Worm (Caenorhabditis elegans) whole organism, late embryonic: ENCODE results near the gene zipt-3.

Source experiments
- C38D4.7 ChIP-seq: fragments of 200-800 bp; sonication (Bioruptor generic); optimal IDR thresholded peaks from 2 replicates; lab custom pipeline; 2018; ENCODE audit warnings: mild to moderate bottlenecking, missing genetic modification characterization, moderate library complexity, missing compliant biosample characterization
- K02D7.2 ChIP-seq: sonication (generic microtip); optimal IDR thresholded peaks from 2 replicates; lab custom pipeline; 2017; ENCODE audit warnings: mild to moderate bottlenecking, missing genetic modification characterization, missing compliant biosample characterization
- T23F11.4 ChIP-seq: fragments of 200-800 bp; sonication (Bioruptor generic); optimal IDR thresholded peaks from 2 replicates; lab custom pipeline; 2018; ENCODE audit warnings: mild to moderate bottlenecking, missing genetic modification characterization, missing compliant biosample characterization
- Y22D7AL.16 ChIP-seq: sonication (generic microtip); optimal IDR thresholded peaks from 2 replicates; lab custom pipeline; 2016; ENCODE audit warnings: missing genetic modification characterization, missing compliant biosample characterization
- ahr-1 ChIP-seq: sonication (generic microtip); optimal IDR thresholded peaks from 2 replicates; lab custom pipeline; 2016; ENCODE audit warnings: missing genetic modification characterization, missing compliant biosample characterization
- ceh-18 ChIP-seq: sonication (generic microtip); optimal IDR thresholded peaks from 2 replicates; lab custom pipeline; 2016; ENCODE audit warnings: missing genetic modification characterization, missing compliant biosample characterization
- ceh-2 ChIP-seq: sonication (generic microtip); optimal IDR thresholded peaks from 2 replicates; lab custom pipeline; 2016; ENCODE audit warnings: missing genotype, missing genetic modification characterization, missing compliant biosample characterization
- ceh-31 ChIP-seq: sonication (generic microtip); optimal IDR thresholded peaks from 2 replicates; lab custom pipeline; 2016; ENCODE audit warnings: missing genetic modification characterization, missing compliant biosample characterization
- ceh-34 ChIP-seq: sonication (generic microtip); optimal IDR thresholded peaks from 2 replicates; lab custom pipeline; 2016; ENCODE audit warnings: mild to moderate bottlenecking, missing genetic modification characterization, missing compliant biosample characterization
- ceh-45 ChIP-seq: fragments of 200-800 bp; sonication (Bioruptor generic); IDR thresholded peaks from 2 replicates; pipeline ENCODE4 v1.3.6; 2022; ENCODE audit warnings: missing genetic modification reagents, missing genetic modification characterization, missing compliant biosample characterization
- ceh-48 ChIP-seq: sonication (generic microtip); optimal IDR thresholded peaks from 2 replicates; lab custom pipeline; 2016; ENCODE audit warnings: missing genetic modification characterization, inconsistent platforms, missing compliant biosample characterization
- ceh-6 ChIP-seq: fragments of 200-800 bp; sonication (Bioruptor generic); optimal IDR thresholded peaks from 2 replicates; lab custom pipeline; 2018; ENCODE audit warnings: mild to moderate bottlenecking, missing genetic modification characterization, missing compliant biosample characterization
- ceh-9 ChIP-seq: sonication (generic microtip); optimal IDR thresholded peaks from 2 replicates; lab custom pipeline; 2016; ENCODE audit warnings: mild to moderate bottlenecking, missing genetic modification characterization, inconsistent platforms, missing compliant biosample characterization
- dmd-4 ChIP-seq: sonication (generic microtip); optimal IDR thresholded peaks from 2 replicates; lab custom pipeline; 2016; ENCODE audit warnings: borderline replicate concordance, missing genetic modification characterization, missing compliant biosample characterization
- dve-1 ChIP-seq: sonication (generic microtip); optimal IDR thresholded peaks from 2 replicates; lab custom pipeline; 2017; ENCODE audit warnings: antibody characterized with exemption, mild to moderate bottlenecking, missing genetic modification characterization, missing compliant biosample characterization
- ets-4 ChIP-seq: sonication (generic microtip); optimal IDR thresholded peaks from 2 replicates; lab custom pipeline; 2016; ENCODE audit warnings: missing genetic modification characterization, missing compliant biosample characterization
- eyg-1 ChIP-seq: sonication (generic microtip); optimal IDR thresholded peaks from 2 replicates; lab custom pipeline; 2016; ENCODE audit warnings: missing genotype, missing genetic modification characterization, missing compliant biosample characterization
- fax-1 ChIP-seq: sonication (generic microtip); optimal IDR thresholded peaks from 2 replicates; lab custom pipeline; 2016; ENCODE audit warnings: missing genotype, missing genetic modification characterization, missing compliant biosample characterization
- fkh-10 ChIP-seq: fragments of 150-350 bp; optimal IDR thresholded peaks from 2 replicates; lab custom pipeline; 2014; ENCODE audit warnings: missing biosample characterization, missing genetic modification reagents, missing genetic modification characterization
- gmeb-2 ChIP-seq: sonication (generic microtip); optimal IDR thresholded peaks from 2 replicates; lab custom pipeline; 2016; ENCODE audit warnings: missing genetic modification characterization, inconsistent platforms, missing compliant biosample characterization
- hlh-13 ChIP-seq: fragments of 200-800 bp; sonication (Bioruptor generic); optimal IDR thresholded peaks from 2 replicates; lab custom pipeline; 2018; ENCODE audit warnings: mild to moderate bottlenecking, missing genetic modification characterization, missing compliant biosample characterization
- lim-6 ChIP-seq: sonication (generic microtip); optimal IDR thresholded peaks from 2 replicates; lab custom pipeline; 2016; ENCODE audit warnings: missing genetic modification characterization, missing compliant biosample characterization
- madf-2 ChIP-seq: sonication (generic microtip); optimal IDR thresholded peaks from 2 replicates; lab custom pipeline; 2017; ENCODE audit warnings: missing genetic modification characterization, missing compliant biosample characterization
- mec-3 ChIP-seq: sonication (generic microtip); optimal IDR thresholded peaks from 2 replicates; lab custom pipeline; 2016; ENCODE audit warnings: borderline replicate concordance, missing genetic modification characterization, missing compliant biosample characterization
- nfya-1 ChIP-seq: sonication (generic microtip); optimal IDR thresholded peaks from 2 replicates; lab custom pipeline; 2017; ENCODE audit warnings: missing genetic modification characterization, mild to moderate bottlenecking, missing compliant biosample characterization, antibody characterized with exemption, moderate library complexity
- nhr-232 ChIP-seq: sonication (generic microtip); optimal IDR thresholded peaks from 2 replicates; lab custom pipeline; 2016; ENCODE audit warnings: missing genetic modification characterization, missing compliant biosample characterization
- odd-2 ChIP-seq: sonication (generic microtip); optimal IDR thresholded peaks from 2 replicates; lab custom pipeline; 2017; ENCODE audit warnings: antibody characterized with exemption, mild to moderate bottlenecking, missing genetic modification characterization, missing compliant biosample characterization
- pag-3 ChIP-seq: sonication (generic microtip); optimal IDR thresholded peaks from 2 replicates; lab custom pipeline; 2016; ENCODE audit warnings: missing compliant biosample characterization, missing genetic modification characterization, borderline replicate concordance
- pat-9 ChIP-seq: fragments of 200-800 bp; sonication (Bioruptor generic); optimal IDR thresholded peaks from 2 replicates; lab custom pipeline; 2018; ENCODE audit warnings: mild to moderate bottlenecking, missing genetic modification characterization, moderate library complexity, missing compliant biosample characterization
- pax-1 ChIP-seq: fragments of 150-350 bp; optimal IDR thresholded peaks from 2 replicates; lab custom pipeline; 2014; ENCODE audit warnings: missing biosample characterization, missing genetic modification characterization
- pha-2 ChIP-seq: sonication (generic microtip); optimal IDR thresholded peaks from 2 replicates; lab custom pipeline; 2017; ENCODE audit warnings: mild to moderate bottlenecking, missing genetic modification characterization, missing compliant biosample characterization
- pha-4 ChIP-seq: fragments of 150-350 bp; optimal IDR thresholded peaks from 2 replicates; lab custom pipeline; 2018; ENCODE audit warnings: missing biosample characterization, missing genetic modification reagents, missing genetic modification characterization
- pros-1 ChIP-seq: fragments of 150-350 bp; optimal IDR thresholded peaks from 2 replicates; lab custom pipeline; 2014; ENCODE audit warnings: missing biosample characterization, missing genetic modification reagents, missing genetic modification characterization
- sox-2 ChIP-seq: fragments of 200-800 bp; sonication (Bioruptor generic); IDR thresholded peaks from 2 replicates; pipeline ENCODE4 v1.3.6; 2022; ENCODE audit warnings: missing genetic modification reagents, missing genetic modification characterization, missing compliant biosample characterization
- syd-9 ChIP-seq: sonication (generic microtip); optimal IDR thresholded peaks from 2 replicates; lab custom pipeline; 2016; ENCODE audit warnings: mild to moderate bottlenecking, missing genetic modification characterization, moderate library complexity, missing compliant biosample characterization
- tbx-7 ChIP-seq: sonication (generic microtip); optimal IDR thresholded peaks from 2 replicates; lab custom pipeline; 2016; ENCODE audit warnings: missing genotype, missing genetic modification characterization, missing compliant biosample characterization
- unc-3 ChIP-seq, 2 experiments: fragments of 200-800 bp in 1 of 2; sonication (Bioruptor generic) in 1 of 2; sonication (generic microtip) in 1 of 2; conservative IDR thresholded peaks in 1 of 2; optimal IDR thresholded peaks in 1 of 2; 2 replicates each; pipeline versions ENCODE4 v1.3.6 to Lab custom; 2016 to 2022; ENCODE audit warnings: missing compliant biosample characterization in 2 of 2, missing genetic modification characterization in 2 of 2, missing genetic modification reagents in 1 of 2
- unc-42 ChIP-seq: sonication (generic microtip); optimal IDR thresholded peaks from 2 replicates; lab custom pipeline; 2016; ENCODE audit warnings: missing genotype, missing genetic modification characterization, missing compliant biosample characterization
- unc-86 ChIP-seq: sonication (generic microtip); optimal IDR thresholded peaks from 2 replicates; lab custom pipeline; 2016; ENCODE audit warnings: missing genetic modification characterization, missing compliant biosample characterization
- zip-5 ChIP-seq: sonication (generic microtip); optimal IDR thresholded peaks from 2 replicates; lab custom pipeline; 2016; ENCODE audit warnings: missing genetic modification characterization, missing compliant biosample characterization
- ztf-16 ChIP-seq: sonication (generic microtip); optimal IDR thresholded peaks from 2 replicates; lab custom pipeline; 2017; ENCODE audit warnings: missing genetic modification characterization, missing compliant biosample characterization

Gene zipt-3

ce11 chrII:5736599-5736998, 18.7 kb downstream of the zipt-3 start:
- TF ChIP-seq ahr-1 (tag; lab: Kevin White, UChicago) (no peak), syd-9 (tag; lab: Kevin White, UChicago) (no peak), nhr-232 (no peak), unc-3 (GFP tag; conservative IDR thresholded peaks at IDR 0.05; lab: Robert Waterston, UW) (no peak), unc-3 (tag; optimal IDR thresholded peaks at IDR 0.05; lab: Kevin White, UChicago) (no peak)

- TF ChIP-seq C38D4.7 (GFP tag; lab: Kevin White, UChicago) (no peak), ahr-1 (tag; lab: Kevin White, UChicago) (no peak), pha-4 (no peak), pax-1 (no peak), eyg-1 (tag; lab: Kevin White, UChicago) (no peak), nhr-232 (no peak), hlh-13 (GFP tag; lab: Kevin White, UChicago) (no peak), odd-2 (tag; lab: Kevin White, UChicago) (no peak), T23F11.4 (GFP tag; lab: Kevin White, UChicago) (no peak), ceh-31 (tag; lab: Kevin White, UChicago) (no peak), nfya-1 (tag; lab: Kevin White, UChicago) (no peak), sox-2 (no peak), zip-5 (tag; lab: Kevin White, UChicago) (no peak), ceh-9 (no peak), pat-9 (no peak), lim-6 (no peak), tbx-7 (tag; lab: Kevin White, UChicago) (no peak), ceh-45 (GFP tag; lab: Robert Waterston, UW) (no peak)
- TF ChIP-seq, all 69 proteins: peak for 0
Observed at ce11 chrII:5738795-5739194, 20.9 kb downstream of the zipt-3 start, which contains the start of gene hlh-14. hlh-14 (minus strand) TSS chrII:5738895.

ce11 chrII:5742767-5743166, 24.8 kb downstream of the zipt-3 start:
- TF ChIP-seq Y22D7AL.16 (tag; lab: Kevin White, UChicago), result no peak
- no peak for TF ChIP-seq fkh-10 (GFP tag; lab: Kevin White, UChicago)
- TF ChIP-seq unc-42 (tag; lab: Kevin White, UChicago), result no peak
- TF ChIP-seq unc-86 (tag; lab: Kevin White, UChicago), result no peak
- TF ChIP-seq ceh-34 (tag; lab: Kevin White, UChicago), result no peak
- no peak for TF ChIP-seq madf-2
- no peak for TF ChIP-seq dmd-4 (tag; lab: Kevin White, UChicago)
- TF ChIP-seq lim-6, result no peak
- TF ChIP-seq pros-1 (tag; lab: Kevin White, UChicago), result no peak
- TF ChIP-seq ceh-2 (tag; lab: Kevin White, UChicago), result no peak
- TF ChIP-seq pat-9, result no peak
- TF ChIP-seq ceh-48 (tag; lab: Kevin White, UChicago), result no peak
- no peak for TF ChIP-seq ets-4
- no peak for TF ChIP-seq ceh-45 (GFP tag; lab: Robert Waterston, UW)
- no peak for TF ChIP-seq ztf-16 (tag; lab: Kevin White, UChicago)
- no peak for TF ChIP-seq ceh-6
- no peak for TF ChIP-seq ceh-18 (tag; lab: Kevin White, UChicago)
- TF ChIP-seq dve-1 (tag; lab: Kevin White, UChicago), result no peak
- no peak for TF ChIP-seq fax-1 (tag; lab: Kevin White, UChicago)

- TF ChIP-seq K02D7.2 (no peak), pag-3 (no peak), pat-9 (no peak), pax-1 (no peak), ceh-18 (tag; lab: Kevin White, UChicago) (no peak), pros-1 (tag; lab: Kevin White, UChicago) (no peak), gmeb-2 (tag; lab: Kevin White, UChicago) (no peak), ets-4 (no peak), ceh-9 (no peak), pha-2 (no peak), T23F11.4 (GFP tag; lab: Kevin White, UChicago) (no peak), Y22D7AL.16 (tag; lab: Kevin White, UChicago) (no peak), fax-1 (tag; lab: Kevin White, UChicago) (no peak), mec-3 (tag; lab: Kevin White, UChicago) (no peak)
- TF ChIP-seq, all 69 proteins: peak for 0
Observed at ce11 chrII:5744342-5744741, 26.4 kb downstream of the zipt-3 start.
